Fruit fly (Drosophila melanogaster) whole organism, embryonic: Measurements from ENCODE around the gene Tsen2.

Experiments used
- CG10209 ChIP-seq: fragments of 200-800 bp; sonication (Bioruptor generic); optimal IDR thresholded peaks from 3 replicates; lab custom pipeline; 2017; ENCODE audit warnings: missing biosample characterization, mild to moderate bottlenecking, missing genetic modification characterization, missing genetic modification reagents
- CG11504 ChIP-seq: fragments of 200-800 bp; sonication (Bioruptor generic); optimal IDR thresholded peaks from 3 replicates; lab custom pipeline; 2019; ENCODE audit warnings: missing biosample characterization, mild to moderate bottlenecking, missing genetic modification characterization, moderate library complexity
- CG13287 ChIP-seq: fragments of 200-800 bp; sonication (Bioruptor generic); IDR thresholded peaks from 2 replicates; pipeline ENCODE4 v1.3.6; 2022; ENCODE audit warnings: missing biosample characterization, missing genetic modification characterization; ENCODE audit not compliant: partially characterized antibody
- CG13424 ChIP-seq: fragments of 200-800 bp; sonication (Bioruptor generic); optimal IDR thresholded peaks from 2 replicates; lab custom pipeline; 2019; ENCODE audit warnings: missing biosample characterization, mild to moderate bottlenecking, missing genetic modification characterization, moderate library complexity
- CG13775 ChIP-seq: fragments of 200-800 bp; sonication (Bioruptor generic); optimal IDR thresholded peaks from 3 replicates; lab custom pipeline; 2017; ENCODE audit warnings: missing biosample characterization, mild to moderate bottlenecking, missing genetic modification characterization
- CG14441 ChIP-seq: fragments of 200-800 bp; sonication (Bioruptor generic); IDR thresholded peaks from 2 replicates; pipeline ENCODE4 v1.3.6; 2022; ENCODE audit warnings: missing biosample characterization, missing genetic modification characterization
- CG15696 ChIP-seq: fragments of 200-800 bp; sonication (Bioruptor generic); optimal IDR thresholded peaks from 2 replicates; lab custom pipeline; 2019; ENCODE audit warnings: missing biosample characterization, mild to moderate bottlenecking, missing genetic modification characterization, moderate library complexity
- CG1602 ChIP-seq: fragments of 200-800 bp; sonication (Bioruptor generic); optimal IDR thresholded peaks from 3 replicates; lab custom pipeline; 2016; ENCODE audit warnings: missing biosample characterization, missing genetic modification characterization
- CG18011 ChIP-seq: fragments of 200-800 bp; sonication (Bioruptor generic); optimal IDR thresholded peaks from 2 replicates; lab custom pipeline; 2017; ENCODE audit warnings: missing biosample characterization, missing genetic modification characterization, mild to moderate bottlenecking, moderate library complexity, missing genotype
- CG1832 ChIP-seq: fragments of 200-800 bp; sonication (Bioruptor generic); optimal IDR thresholded peaks from 2 replicates; lab custom pipeline; 2017; ENCODE audit warnings: missing biosample characterization, mild to moderate bottlenecking, missing genetic modification characterization, inconsistent platforms
- CG18619 ChIP-seq: fragments of 200-800 bp; sonication (Bioruptor generic); optimal IDR thresholded peaks from 3 replicates; lab custom pipeline; 2017; ENCODE audit warnings: missing biosample characterization, mild to moderate bottlenecking, missing genetic modification characterization
- CG30403 ChIP-seq: fragments of 200-800 bp; sonication (Bioruptor generic); optimal IDR thresholded peaks from 3 replicates; lab custom pipeline; 2016; ENCODE audit warnings: missing biosample characterization, missing genetic modification characterization
- CG31388 ChIP-seq: fragments of 200-800 bp; sonication (Bioruptor generic); optimal IDR thresholded peaks from 2 replicates; lab custom pipeline; 2016; ENCODE audit warnings: missing biosample characterization, missing genetic modification characterization
- CG4854 ChIP-seq: fragments of 200-800 bp; sonication (Bioruptor generic); optimal IDR thresholded peaks from 2 replicates; lab custom pipeline; 2016; ENCODE audit warnings: missing biosample characterization, missing genetic modification characterization, inconsistent platforms
- CG7556 ChIP-seq: fragments of 200-800 bp; sonication (Bioruptor generic); optimal IDR thresholded peaks from 2 replicates; lab custom pipeline; 2017; ENCODE audit warnings: missing biosample characterization, mild to moderate bottlenecking, missing genetic modification characterization
- CG7786 ChIP-seq: fragments of 200-800 bp; sonication (Bioruptor generic); optimal IDR thresholded peaks from 2 replicates; lab custom pipeline; 2016; ENCODE audit warnings: missing biosample characterization, missing genetic modification characterization
- CG8944 ChIP-seq: fragments of 200-800 bp; sonication (Bioruptor generic); optimal IDR thresholded peaks from 3 replicates; lab custom pipeline; 2016; ENCODE audit warnings: missing biosample characterization, missing genetic modification characterization
- CrebB ChIP-seq: fragments of 200-800 bp; sonication (Bioruptor generic); optimal IDR thresholded peaks from 3 replicates; lab custom pipeline; 2018; ENCODE audit warnings: missing biosample characterization, mild to moderate bottlenecking, missing genetic modification characterization
- Hsf ChIP-seq: fragments of 200-800 bp; sonication (Bioruptor generic); optimal IDR thresholded peaks from 3 replicates; lab custom pipeline; 2016; ENCODE audit warnings: missing biosample characterization, missing genetic modification characterization
- Nf-YB ChIP-seq: fragments of 200-800 bp; sonication (Bioruptor generic); optimal IDR thresholded peaks from 3 replicates; lab custom pipeline; 2019; ENCODE audit warnings: missing biosample characterization, mild to moderate bottlenecking, missing genetic modification characterization, moderate library complexity
- Nf-YC ChIP-seq: fragments of 200-800 bp; optimal IDR thresholded peaks from 3 replicates; lab custom pipeline; 2019; ENCODE audit warnings: missing biosample characterization, mild to moderate bottlenecking, missing genetic modification characterization, moderate library complexity
- Opbp ChIP-seq: fragments of 200-800 bp; sonication (Bioruptor generic); IDR thresholded peaks from 3 replicates; pipeline ENCODE4 v1.3.6; 2022; ENCODE audit warnings: missing biosample characterization, missing genetic modification characterization; ENCODE audit not compliant: partially characterized antibody
- PHDP ChIP-seq: fragments of 200-800 bp; sonication (Bioruptor generic); optimal IDR thresholded peaks from 3 replicates; lab custom pipeline; 2018; ENCODE audit warnings: missing biosample characterization, mild to moderate bottlenecking, missing genetic modification characterization, moderate library complexity
- Poxn ChIP-seq: fragments of 200-800 bp; sonication (Bioruptor generic); IDR thresholded peaks from 2 replicates; pipeline ENCODE4 v1.3.6; 2022; ENCODE audit warnings: missing biosample characterization, missing genetic modification characterization
- Sox102F ChIP-seq: fragments of 200-800 bp; sonication (Bioruptor generic); optimal IDR thresholded peaks from 2 replicates; lab custom pipeline; 2018; ENCODE audit warnings: missing biosample characterization, mild to moderate bottlenecking, missing genetic modification characterization, moderate library complexity
- TFAM ChIP-seq: fragments of 200-800 bp; sonication (Bioruptor generic); optimal IDR thresholded peaks from 2 replicates; lab custom pipeline; 2017; ENCODE audit warnings: missing biosample characterization, missing genetic modification characterization, inconsistent platforms
- Trl ChIP-seq, 3 experiments: fragments of >200 bp in 2 of 3; fragments of 200-800 bp in 1 of 3; sonication (Bioruptor generic) in 1 of 3; optimal IDR thresholded peaks; 2 replicates in 1 of 3; 3 replicates in 2 of 3; lab custom pipeline; 2016 to 2017; ENCODE audit warnings: missing biosample characterization in 1 of 3, missing genetic modification characterization in 1 of 3
- amos ChIP-seq: fragments of 200-800 bp; sonication (Bioruptor generic); IDR thresholded peaks from 2 replicates; pipeline ENCODE4 v1.3.6; 2022; ENCODE audit warnings: missing biosample characterization, missing genetic modification characterization; ENCODE audit not compliant: partially characterized antibody
- ato ChIP-seq: fragments of 200-800 bp; sonication (Bioruptor generic); IDR thresholded peaks from 2 replicates; pipeline ENCODE4 v1.3.6; 2022; ENCODE audit warnings: missing biosample characterization, missing genetic modification characterization; ENCODE audit not compliant: partially characterized antibody
- az2 ChIP-seq: fragments of 200-800 bp; sonication (Bioruptor generic); optimal IDR thresholded peaks from 3 replicates; lab custom pipeline; 2016; ENCODE audit warnings: missing biosample characterization, missing genetic modification characterization
- cas ChIP-seq: fragments of 200-800 bp; sonication (Bioruptor generic); IDR thresholded peaks from 2 replicates; pipeline ENCODE4 v1.3.6; 2022; ENCODE audit warnings: missing biosample characterization, missing genetic modification characterization
- crol ChIP-seq: fragments of 200-800 bp; sonication (Bioruptor generic); IDR thresholded peaks from 2 replicates; pipeline ENCODE4 v1.3.6; 2022; ENCODE audit warnings: missing biosample characterization, missing genetic modification characterization
- disco-r ChIP-seq: fragments of 200-800 bp; sonication (Bioruptor generic); optimal IDR thresholded peaks from 2 replicates; lab custom pipeline; 2016; ENCODE audit warnings: missing biosample characterization, missing genetic modification characterization
- dysf ChIP-seq: fragments of 200-800 bp; sonication (Bioruptor generic); IDR thresholded peaks from 3 replicates; pipeline ENCODE4 v1.3.6; 2022; ENCODE audit warnings: missing biosample characterization, missing genetic modification characterization
- ewg ChIP-seq: fragments of 200-800 bp; sonication (Bioruptor generic); optimal IDR thresholded peaks from 3 replicates; lab custom pipeline; 2017; ENCODE audit warnings: mild to moderate bottlenecking, missing biosample characterization, missing genetic modification reagents, missing genetic modification characterization
- gem ChIP-seq: fragments of 200-800 bp; sonication (Bioruptor generic); optimal IDR thresholded peaks from 2 replicates; lab custom pipeline; 2019; ENCODE audit warnings: missing biosample characterization, mild to moderate bottlenecking, missing genetic modification characterization, moderate library complexity
- ham ChIP-seq: fragments of 200-800 bp; sonication (Bioruptor generic); IDR thresholded peaks from 2 replicates; pipeline ENCODE4 v1.3.6; 2022; ENCODE audit warnings: missing biosample characterization, missing genetic modification characterization
- lab ChIP-seq: fragments of 200-800 bp; sonication (Bioruptor generic); optimal IDR thresholded peaks from 3 replicates; lab custom pipeline; 2017; ENCODE audit warnings: missing biosample characterization, missing genetic modification characterization, mild to moderate bottlenecking, moderate library complexity, missing genetic modification reagents
- lmd ChIP-seq: fragments of 200-800 bp; sonication (Bioruptor generic); IDR thresholded peaks from 2 replicates; pipeline ENCODE4 v1.3.6; 2022; ENCODE audit warnings: missing biosample characterization, missing genetic modification characterization
- maf-S ChIP-seq: fragments of 200-800 bp; sonication (Bioruptor generic); optimal IDR thresholded peaks from 2 replicates; lab custom pipeline; 2016; ENCODE audit warnings: missing biosample characterization, missing genetic modification characterization
- nom ChIP-seq: fragments of 200-800 bp; sonication (Bioruptor generic); optimal IDR thresholded peaks from 2 replicates; lab custom pipeline; 2017; ENCODE audit warnings: missing biosample characterization, missing genetic modification characterization, mild to moderate bottlenecking, moderate library complexity, missing genetic modification reagents
- pros ChIP-seq: fragments of 200-800 bp; sonication (Bioruptor generic); optimal IDR thresholded peaks from 3 replicates; lab custom pipeline; 2019; ENCODE audit warnings: missing biosample characterization, mild to moderate bottlenecking, missing genetic modification characterization, moderate library complexity
- psq ChIP-seq: fragments of 200-800 bp; sonication (Bioruptor generic); optimal IDR thresholded peaks from 2 replicates; lab custom pipeline; 2017; ENCODE audit warnings: missing biosample characterization, missing genetic modification characterization
- sim ChIP-seq: fragments of 200-800 bp; sonication (Bioruptor generic); IDR thresholded peaks from 2 replicates; pipeline ENCODE4 v1.3.6; 2022; ENCODE audit warnings: missing biosample characterization, missing genetic modification characterization
- sqz ChIP-seq: fragments of 200-800 bp; sonication (Bioruptor generic); optimal IDR thresholded peaks from 3 replicates; lab custom pipeline; 2018; ENCODE audit warnings: missing biosample characterization, mild to moderate bottlenecking, missing genetic modification characterization
- tio ChIP-seq: fragments of 200-800 bp; sonication (Bioruptor generic); optimal IDR thresholded peaks from 2 replicates; lab custom pipeline; 2017; ENCODE audit warnings: missing biosample characterization, missing genetic modification characterization, inconsistent platforms
- trh ChIP-seq: fragments of 200-800 bp; sonication (Bioruptor generic); optimal IDR thresholded peaks from 2 replicates; lab custom pipeline; 2016; ENCODE audit warnings: missing biosample characterization, missing genetic modification characterization

Gene Tsen2

DNA sequence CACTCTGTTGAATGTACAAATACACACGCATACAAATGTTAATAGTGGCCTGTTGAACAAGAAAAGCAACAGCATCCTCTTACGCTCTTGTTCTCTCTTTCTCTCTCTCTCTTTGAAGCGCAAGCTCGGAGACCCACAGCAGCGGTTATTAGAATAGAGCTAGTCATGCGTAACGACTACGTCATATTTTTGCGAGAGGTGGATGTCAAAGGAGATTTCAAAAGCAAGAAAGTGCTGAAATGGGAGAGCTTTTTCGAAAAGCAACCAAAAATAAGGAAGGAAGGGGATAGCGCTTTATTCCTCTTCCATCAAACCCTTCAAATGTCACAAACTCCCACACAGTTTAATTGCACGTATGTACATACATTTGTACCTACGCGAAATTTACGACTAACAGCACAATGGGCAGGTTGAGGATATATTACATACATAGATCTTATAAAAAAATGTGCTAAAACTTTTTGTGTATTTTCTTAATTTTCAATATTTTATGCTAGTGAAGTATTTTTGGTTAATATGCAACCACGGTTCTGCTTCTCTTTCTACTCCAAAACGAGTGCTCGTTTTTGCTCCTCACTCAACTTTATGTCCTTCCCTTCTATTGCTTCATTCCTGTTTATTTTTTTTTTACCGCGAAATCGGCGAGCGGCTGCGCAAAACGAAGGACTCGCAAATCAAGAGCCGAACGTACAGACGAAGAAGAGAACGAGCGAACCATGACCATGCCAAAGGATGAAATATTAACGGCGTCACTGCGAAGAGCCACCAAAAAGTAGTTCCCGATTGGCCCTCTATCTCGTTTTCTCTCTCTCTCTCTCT, 39.6 kb upstream of the Tsen2 start (continued):
- TF ChIP-seq CG7556 (GFP tag; lab: Kevin White, UChicago) (peak; percentile 64), Nf-YC (tag; lab: Kevin White, UChicago) (peak; percentile 48), Trl (optimal IDR thresholded peaks at IDR 0.05; lab: Kevin White, UChicago) (peak; percentile 59 to 65), Trl (GFP tag; optimal IDR thresholded peaks at IDR 0.05; lab: Kevin White, UChicago) (peak; percentile 12), CG31388 (GFP tag; lab: Kevin White, UChicago) (no peak), Poxn (GFP tag; lab: Robert Waterston, UW) (no peak), lab (GFP tag; lab: Kevin White, UChicago) (peak; percentile 27), CG18011 (peak; percentile 3), CG8944 (peak; percentile 17), TFAM (GFP tag; lab: Kevin White, UChicago) (no peak), psq (GFP tag; lab: Kevin White, UChicago) (peak; percentile 86), PHDP (tag; lab: Kevin White, UChicago) (peak; percentile 29), CG1602 (GFP tag; lab: Kevin White, UChicago) (peak; percentile 10), az2 (GFP tag; lab: Kevin White, UChicago) (peak; percentile 30), CG1832 (GFP tag; lab: Kevin White, UChicago) (peak; percentile 19), CG14441 (GFP tag; lab: Robert Waterston, UW) (no peak), trh (GFP tag; lab: Kevin White, UChicago) (no peak), ewg (GFP tag; lab: Kevin White, UChicago) (peak; percentile 84), amos (GFP tag; lab: Robert Waterston, UW) (no peak), maf-S (GFP tag; lab: Kevin White, UChicago) (peak; percentile 9), ato (GFP tag; lab: Robert Waterston, UW) (no peak), pros (GFP tag; lab: Kevin White, UChicago) (peak; percentile 8), CG7786 (GFP tag; lab: Kevin White, UChicago) (peak; percentile 19), CG15696 (tag; lab: Kevin White, UChicago) (no peak), tio (GFP tag; lab: Kevin White, UChicago) (peak; percentile 16), lmd (GFP tag; lab: Robert Waterston, UW) (no peak), dysf (GFP tag; lab: Robert Waterston, UW) (peak; percentile 41; the same call in 1 of the 3 replicates), CG13424 (tag; lab: Kevin White, UChicago) (peak; percentile 30), CG13287 (0 out of 2 replicates have a peak, but pooled peaks have one; percentile 11), crol (GFP tag; lab: Robert Waterston, UW) (no peak), Opbp (GFP tag; lab: Robert Waterston, UW) (no peak), CG10209 (GFP tag; lab: Kevin White, UChicago) (peak; percentile 10), Nf-YB (GFP tag; lab: Kevin White, UChicago) (peak; percentile 39), Sox102F (peak; percentile 30), nom (GFP tag; lab: Kevin White, UChicago) (peak; percentile 30), Hsf (GFP tag; lab: Kevin White, UChicago) (peak; percentile 28), sim (GFP tag; lab: Robert Waterston, UW) (no peak), gem (tag; lab: Kevin White, UChicago) (peak; percentile 55), CG11504 (tag; lab: Kevin White, UChicago) (peak; percentile 57), CG30403 (GFP tag; lab: Kevin White, UChicago) (peak; percentile 51), ham (no peak), disco-r (GFP tag; lab: Kevin White, UChicago) (peak; percentile 5), CG13775 (GFP tag; lab: Kevin White, UChicago) (peak; percentile 45), CG4854 (GFP tag; lab: Kevin White, UChicago) (peak; percentile 14), sqz (peak; percentile 10), CrebB (tag; lab: Kevin White, UChicago) (no peak), cas (no peak), CG18619 (GFP tag; lab: Kevin White, UChicago) (peak; percentile 35)
